Fruit fly (Drosophila melanogaster): ENCODE results near the gene Syx17.

Syx17 gene

DNA sequence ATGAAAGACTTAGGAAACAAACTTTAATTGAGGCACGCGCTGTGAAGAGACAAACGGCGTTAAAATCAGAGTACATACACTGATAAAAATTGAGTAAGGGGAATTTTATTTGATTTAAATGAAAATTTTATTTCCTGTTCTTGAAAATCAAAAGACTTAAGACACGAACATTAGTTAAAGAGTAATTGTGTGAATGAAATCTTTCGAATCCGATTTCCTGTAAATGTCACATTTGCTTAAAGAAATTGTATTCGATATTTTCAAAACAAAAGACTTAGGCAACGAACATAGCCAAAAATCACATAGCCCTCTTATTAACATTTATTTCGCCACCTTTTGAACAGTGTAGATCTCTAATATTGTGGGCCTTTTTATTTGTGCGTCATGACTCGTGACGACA, 42.5 kb downstream of the Syx17 start:
- TF ChIP-seq CG17806 (tag; optimal IDR thresholded peaks at IDR 0.05) (no peak), D1 (tag; optimal IDR thresholded peaks at IDR 0.05) (no peak), CG12605 (GFP tag; IDR thresholded peaks at IDR 0.05) (no peak), rn (GFP tag; IDR thresholded peaks at IDR 0.05) (no peak), CG34367 (tag; optimal IDR thresholded peaks at IDR 0.05) (no peak), CG4496 (GFP tag; IDR thresholded peaks at IDR 0.05) (no peak), CG10348 (GFP tag; IDR thresholded peaks at IDR 0.05) (no peak), Ets98B (GFP tag; IDR thresholded peaks at IDR 0.05) (no peak), CG9948 (tag; optimal IDR thresholded peaks at IDR 0.05) (no peak), gl (tag; optimal IDR thresholded peaks at IDR 0.05) (no peak), Pif1A (GFP tag; optimal IDR thresholded peaks at IDR 0.05) (no peak), EcR (GFP tag; optimal IDR thresholded peaks at IDR 0.05) (no peak), CG14655 (GFP tag; optimal IDR thresholded peaks at IDR 0.05) (no peak), CG15710 (tag; optimal IDR thresholded peaks at IDR 0.05) (no peak), CG8159 (tag; optimal IDR thresholded peaks at IDR 0.05) (no peak), fd96Ca (GFP tag; IDR thresholded peaks at IDR 0.05) (no peak), CG32121 (GFP tag; IDR thresholded peaks at IDR 0.05) (no peak), Pif1B (GFP tag; optimal IDR thresholded peaks at IDR 0.05) (no peak)

DNA sequence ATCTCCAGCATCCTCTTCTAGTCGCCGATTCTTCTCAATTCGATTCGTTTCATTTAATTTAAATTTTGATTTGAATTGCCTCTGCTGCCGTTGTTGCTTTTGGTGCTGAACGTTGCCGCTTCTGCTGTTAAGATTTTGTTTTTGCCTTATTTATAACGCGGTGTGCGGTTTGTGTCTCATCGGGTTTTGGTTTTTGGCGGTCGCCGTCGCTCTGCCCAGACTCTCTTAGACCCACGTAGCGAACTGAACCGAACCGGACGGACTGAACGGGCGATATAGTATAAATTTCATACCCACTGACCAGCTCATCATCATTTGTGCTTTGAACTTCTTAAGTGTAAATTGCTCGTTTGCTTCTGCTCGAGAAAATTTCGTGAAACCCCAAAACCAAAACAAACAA, 43.0 kb downstream of the Syx17 start, which contains the start of gene CG12607:
TSS of gene CG12607 (plus strand) at position 301 of the 400 bp plus-strand sequence.
- no peak for TF ChIP-seq EcR (GFP tag; optimal IDR thresholded peaks at IDR 0.05)

DNA sequence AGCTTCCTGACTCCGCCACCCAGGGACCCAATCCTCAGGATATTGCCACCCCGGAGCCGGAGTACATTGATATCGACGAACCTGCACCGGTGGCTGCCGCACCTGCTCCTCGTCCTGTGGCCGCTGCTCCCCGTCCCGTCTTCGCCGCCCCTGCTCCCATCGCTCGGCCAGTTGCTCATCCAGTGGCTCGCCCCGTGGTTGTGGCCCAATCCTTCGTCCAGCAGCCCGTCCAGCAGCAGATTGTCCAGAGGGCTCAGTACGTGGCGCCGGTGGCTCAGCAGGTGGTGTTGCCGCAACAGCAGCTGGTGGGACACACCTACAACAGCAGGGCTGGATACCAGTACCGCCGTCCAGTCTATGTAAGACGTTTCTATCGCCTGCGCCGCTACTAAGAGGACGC, 43.9 kb downstream of the Syx17 start:
- no peak for TF ChIP-seq Pif1A (GFP tag; optimal IDR thresholded peaks at IDR 0.05)
- no peak for TF ChIP-seq rn (GFP tag; IDR thresholded peaks at IDR 0.05)
- TF ChIP-seq D1 (tag; optimal IDR thresholded peaks at IDR 0.05) = no peak
- no peak for TF ChIP-seq gl (tag; optimal IDR thresholded peaks at IDR 0.05)
- no peak for TF ChIP-seq CG8301 (tag; optimal IDR thresholded peaks at IDR 0.05)
- no peak for TF ChIP-seq CG9948 (tag; optimal IDR thresholded peaks at IDR 0.05)
- no peak for TF ChIP-seq CG32121 (GFP tag; IDR thresholded peaks at IDR 0.05)
- no peak for TF ChIP-seq CG14655 (GFP tag; optimal IDR thresholded peaks at IDR 0.05)
- TF ChIP-seq Ets98B (GFP tag; IDR thresholded peaks at IDR 0.05) = no peak
- no peak for TF ChIP-seq EcR (GFP tag; optimal IDR thresholded peaks at IDR 0.05)
- no peak for TF ChIP-seq CG13204 (GFP tag; optimal IDR thresholded peaks at IDR 0.05)
- TF ChIP-seq CG34367 (tag; optimal IDR thresholded peaks at IDR 0.05) = no peak
- TF ChIP-seq Snoo (tag; optimal IDR thresholded peaks at IDR 0.05) = no peak
- no peak for TF ChIP-seq fd96Ca (GFP tag; IDR thresholded peaks at IDR 0.05)
- no peak for TF ChIP-seq CG4496 (GFP tag; IDR thresholded peaks at IDR 0.05)
- TF ChIP-seq CG12605 (GFP tag; IDR thresholded peaks at IDR 0.05) = no peak
- no peak for TF ChIP-seq Pif1B (GFP tag; optimal IDR thresholded peaks at IDR 0.05)
- TF ChIP-seq CG15710 (tag; optimal IDR thresholded peaks at IDR 0.05) = no peak
- TF ChIP-seq CG8159 (tag; optimal IDR thresholded peaks at IDR 0.05) = no peak

Data from whole organism, pupa.